Worm (Caenorhabditis elegans) whole organism, late embryonic: ENCODE data around the gene C44H9.5.
A peak's percentile ranks its signal among the peaks of the same experiment; 100 is the strongest.

Source experiments
- F13H6.1 ChIP-seq: sonication (generic microtip); optimal IDR thresholded peaks from 2 replicates; lab custom pipeline; 2016; ENCODE audit warnings: missing genetic modification characterization, missing compliant biosample characterization
- Y22D7AL.16 ChIP-seq: sonication (generic microtip); optimal IDR thresholded peaks from 2 replicates; lab custom pipeline; 2016; ENCODE audit warnings: missing genetic modification characterization, missing compliant biosample characterization
- pax-1 ChIP-seq: fragments of 150-350 bp; optimal IDR thresholded peaks from 2 replicates; lab custom pipeline; 2014; ENCODE audit warnings: missing biosample characterization, missing genetic modification characterization

- TF ChIP-seq Y22D7AL.16 (tag; lab: Kevin White, UChicago), result no peak
- TF ChIP-seq pax-1 (tag; lab: Kevin White, UChicago), result no peak
- TF ChIP-seq F13H6.1 (tag; lab: Kevin White, UChicago), result peak; percentile 63
Observed at ce11 chrV:12814481-12814882, 35.2 kb downstream of the C44H9.5 start.
